Worm (Caenorhabditis elegans) whole organism, L4 larva: ENCODE results near the gene fbxa-143.
A peak's percentile ranks its signal among the peaks of the same experiment; 100 is the strongest.

Experiments
- R02D3.7 ChIP-seq: fragments of 150-350 bp; sonication (generic microtip); optimal IDR thresholded peaks from 3 replicates; lab custom pipeline; 2014; ENCODE audit warnings: missing biosample characterization, missing genetic modification characterization
- dpl-1 ChIP-seq: fragments of 150-350 bp; optimal IDR thresholded peaks from 2 replicates; lab custom pipeline; 2014; ENCODE audit warnings: missing biosample characterization, missing genetic modification reagents, missing genetic modification characterization
- egl-27 ChIP-seq: sonication (generic microtip); optimal IDR thresholded peaks from 3 replicates; lab custom pipeline; 2017; ENCODE audit warnings: missing biosample characterization, missing genetic modification reagents, missing genetic modification characterization
- lim-7 ChIP-seq: fragments of 200-800 bp; sonication (Bioruptor generic); IDR thresholded peaks from 2 replicates; pipeline ENCODE4 v1.3.6; 2022; ENCODE audit warnings: missing genetic modification characterization, missing compliant biosample characterization
- nhr-28 ChIP-seq: fragments of 150-350 bp; optimal IDR thresholded peaks from 2 replicates; lab custom pipeline; 2014; ENCODE audit warnings: missing biosample characterization, missing genetic modification characterization
- nhr-6 ChIP-seq: fragments of 150-350 bp; optimal IDR thresholded peaks from 2 replicates; lab custom pipeline; 2014; ENCODE audit warnings: missing biosample characterization, missing genetic modification characterization
- saeg-2 ChIP-seq: fragments of 200-800 bp; sonication (Bioruptor generic); IDR thresholded peaks from 2 replicates; pipeline ENCODE4 v1.3.6; 2022; ENCODE audit warnings: missing genetic modification reagents, missing genetic modification characterization, missing compliant biosample characterization
- snpc-4 ChIP-seq: fragments of 150-350 bp; optimal IDR thresholded peaks from 2 replicates; lab custom pipeline; 2014; ENCODE audit warnings: missing biosample characterization, missing genetic modification characterization
- zag-1 ChIP-seq: fragments of 150-350 bp; optimal IDR thresholded peaks from 2 replicates; lab custom pipeline; 2014; ENCODE audit warnings: missing biosample characterization, missing genetic modification characterization

- no peak for TF ChIP-seq R02D3.7 (tag; lab: Kevin White, UChicago)
- peak; percentile 66 for TF ChIP-seq nhr-28
- TF ChIP-seq snpc-4 (tag; lab: Kevin White, UChicago), result no peak
- TF ChIP-seq lim-7 (GFP tag; lab: Robert Waterston, UW), result no peak
- no peak for TF ChIP-seq saeg-2
- TF ChIP-seq egl-27 (tag; lab: Kevin White, UChicago), result no peak
- no peak for TF ChIP-seq zag-1 (tag; lab: Kevin White, UChicago)
- TF ChIP-seq nhr-6, result no peak
- no peak for TF ChIP-seq dpl-1 (GFP tag; lab: Kevin White, UChicago)
Measured at ce11 chrV:16143066-16143581, 15.8 kb upstream of the fbxa-143 start, which contains the start of gene fbxa-88.
